Worm (Caenorhabditis elegans) whole organism, L4 larva: ENCODE measurements around the gene acdh-13.

ENCODE experiments used
- F10B5.3 ChIP-seq: sonication (generic microtip); optimal IDR thresholded peaks from 2 replicates; lab custom pipeline; 2016; ENCODE audit warnings: mild to moderate bottlenecking, missing genetic modification characterization, missing compliant biosample characterization
- F37D6.2 ChIP-seq: sonication (generic microtip); optimal IDR thresholded peaks from 2 replicates; lab custom pipeline; 2016; ENCODE audit warnings: mild to moderate bottlenecking, missing genetic modification characterization, missing compliant biosample characterization
- F49E8.2 ChIP-seq: sonication (generic microtip); optimal IDR thresholded peaks from 2 replicates; lab custom pipeline; 2016; ENCODE audit warnings: missing compliant biosample characterization, mild to moderate bottlenecking, missing genetic modification characterization, borderline replicate concordance
- T20F7.1 ChIP-seq: fragments of 200-800 bp; sonication (Bioruptor generic); optimal IDR thresholded peaks from 2 replicates; lab custom pipeline; 2018; ENCODE audit warnings: mild to moderate bottlenecking, missing genetic modification characterization, missing compliant biosample characterization
- Y105C5A.15 ChIP-seq: fragments of 200-800 bp; sonication (Bioruptor generic); IDR thresholded peaks from 2 replicates; pipeline ENCODE4 v1.3.6; 2022; ENCODE audit warnings: missing genetic modification characterization, missing compliant biosample characterization
- Y48G9A.11 ChIP-seq: fragments of 200-800 bp; sonication (Bioruptor generic); IDR thresholded peaks from 2 replicates; pipeline ENCODE4 v1.3.6; 2022; ENCODE audit warnings: missing genetic modification reagents, missing genetic modification characterization, missing compliant biosample characterization
- aha-1 ChIP-seq: fragments of 150-350 bp; peaks from one replicate; lab custom pipeline; 2014; ENCODE audit warnings: missing biosample characterization, missing genetic modification characterization
- ceh-20 ChIP-seq: fragments of 200-800 bp; sonication (Bioruptor generic); IDR thresholded peaks from 2 replicates; pipeline ENCODE4 v1.3.6; 2022; ENCODE audit warnings: missing genetic modification reagents, missing genetic modification characterization, missing compliant biosample characterization
- ceh-44 ChIP-seq: fragments of 200-800 bp; sonication (Bioruptor generic); IDR thresholded peaks from 2 replicates; pipeline ENCODE4 v1.3.6; 2022; ENCODE audit warnings: missing genetic modification reagents, missing genetic modification characterization, missing compliant biosample characterization
- daf-12 ChIP-seq: fragments of 150-350 bp; optimal IDR thresholded peaks from 2 replicates; lab custom pipeline; 2014; ENCODE audit warnings: missing biosample characterization, missing genetic modification reagents, missing genetic modification characterization
- daf-16 ChIP-seq, 3 experiments: sonication (generic microtip); optimal IDR thresholded peaks; 2 replicates each; lab custom pipeline; 2016 to 2017; ENCODE audit warnings: missing genetic modification characterization in 3 of 3, missing genetic modification reagents in 3 of 3, mild to moderate bottlenecking in 2 of 3, missing compliant biosample characterization in 2 of 3, missing biosample characterization in 1 of 3, moderate library complexity in 1 of 3
- dmd-6 ChIP-seq: fragments of 200-800 bp; sonication (Bioruptor generic); IDR thresholded peaks from 2 replicates; pipeline ENCODE4 v1.3.6; 2022; ENCODE audit warnings: missing genetic modification reagents, missing genetic modification characterization, missing compliant biosample characterization
- dve-1 ChIP-seq: sonication (generic microtip); optimal IDR thresholded peaks from 2 replicates; lab custom pipeline; 2017; ENCODE audit warnings: antibody characterized with exemption, mild to moderate bottlenecking, missing genetic modification characterization, missing compliant biosample characterization; ENCODE audit not compliant: insufficient read depth
- egl-27 ChIP-seq: sonication (generic microtip); optimal IDR thresholded peaks from 3 replicates; lab custom pipeline; 2017; ENCODE audit warnings: missing biosample characterization, missing genetic modification reagents, missing genetic modification characterization
- hif-1 ChIP-seq, 2 experiments: sonication (generic microtip); optimal IDR thresholded peaks; 2 replicates each; lab custom pipeline; 2016 to 2017; ENCODE audit warnings: missing compliant biosample characterization in 2 of 2, missing genetic modification characterization in 2 of 2, missing genetic modification reagents in 2 of 2, missing genotype in 2 of 2, mild to moderate bottlenecking in 1 of 2
- hlh-11 ChIP-seq: fragments of 200-800 bp; sonication (Bioruptor generic); optimal IDR thresholded peaks from 2 replicates; lab custom pipeline; 2018; ENCODE audit warnings: mild to moderate bottlenecking, missing genetic modification characterization, missing compliant biosample characterization
- hlh-30 ChIP-seq: sonication (generic microtip); optimal IDR thresholded peaks from 2 replicates; lab custom pipeline; 2017; ENCODE audit warnings: antibody characterized with exemption, mild to moderate bottlenecking, missing genetic modification characterization, missing compliant biosample characterization; ENCODE audit not compliant: insufficient read depth
- lim-7 ChIP-seq: fragments of 200-800 bp; sonication (Bioruptor generic); IDR thresholded peaks from 2 replicates; pipeline ENCODE4 v1.3.6; 2022; ENCODE audit warnings: missing genetic modification characterization, missing compliant biosample characterization
- lin-1 ChIP-seq: fragments of 200-800 bp; sonication (Bioruptor generic); IDR thresholded peaks from 2 replicates; pipeline ENCODE4 v1.3.6; 2022; ENCODE audit warnings: missing genetic modification reagents, missing genetic modification characterization, missing compliant biosample characterization
- lsy-2 ChIP-seq, 2 experiments: fragments of 150-350 bp in 1 of 2; sonication (generic microtip) in 1 of 2; optimal IDR thresholded peaks; 2 replicates each; lab custom pipeline; 2014 to 2017; ENCODE audit warnings: missing biosample characterization in 2 of 2, missing genetic modification characterization in 2 of 2
- madf-5 ChIP-seq, 2 experiments: fragments of 200-800 bp; sonication (Bioruptor generic); IDR thresholded peaks; 2 replicates each; pipeline ENCODE4 v1.3.6; 2022; ENCODE audit warnings: missing compliant biosample characterization in 2 of 2, missing genetic modification characterization in 2 of 2
- mdl-1 ChIP-seq, 2 experiments: fragments of 150-350 bp in 1 of 2; sonication (generic microtip) in 1 of 2; optimal IDR thresholded peaks; 2 replicates each; lab custom pipeline; 2014 to 2017; ENCODE audit warnings: missing biosample characterization in 2 of 2, missing genetic modification characterization in 2 of 2
- mdt-29 ChIP-seq: fragments of 200-800 bp; sonication (Bioruptor generic); IDR thresholded peaks from 2 replicates; pipeline ENCODE4 v1.3.6; 2022; ENCODE audit warnings: missing genetic modification reagents, missing genetic modification characterization, missing compliant biosample characterization
- mep-1 ChIP-seq: fragments of 150-350 bp; sonication (generic microtip); optimal IDR thresholded peaks from 3 replicates; lab custom pipeline; 2014; ENCODE audit warnings: missing biosample characterization, missing genetic modification characterization
- mxl-3 ChIP-seq: fragments of 200-800 bp; sonication (Bioruptor generic); optimal IDR thresholded peaks from 2 replicates; lab custom pipeline; 2018; ENCODE audit warnings: mild to moderate bottlenecking, missing genetic modification characterization, missing compliant biosample characterization
- nhr-111 ChIP-seq: fragments of 200-800 bp; sonication (Bioruptor generic); optimal IDR thresholded peaks from 2 replicates; lab custom pipeline; 2018; ENCODE audit warnings: mild to moderate bottlenecking, missing genetic modification characterization, missing compliant biosample characterization
- nhr-28 ChIP-seq: fragments of 150-350 bp; optimal IDR thresholded peaks from 2 replicates; lab custom pipeline; 2014; ENCODE audit warnings: missing biosample characterization, missing genetic modification characterization
- nhr-41 ChIP-seq: fragments of 200-800 bp; sonication (Bioruptor generic); IDR thresholded peaks from 2 replicates; pipeline ENCODE4 v1.3.6; 2022; ENCODE audit warnings: missing genetic modification reagents, missing genetic modification characterization, missing compliant biosample characterization
- nhr-48 ChIP-seq: sonication (generic microtip); optimal IDR thresholded peaks from 2 replicates; lab custom pipeline; 2016; ENCODE audit warnings: mild to moderate bottlenecking, missing genetic modification characterization, missing compliant biosample characterization
- php-3 ChIP-seq: fragments of 200-800 bp; sonication (Bioruptor generic); IDR thresholded peaks from 2 replicates; pipeline ENCODE4 v1.3.6; 2022; ENCODE audit warnings: missing genetic modification reagents, missing genetic modification characterization, missing compliant biosample characterization
- pqm-1 ChIP-seq: sonication (generic microtip); optimal IDR thresholded peaks from 2 replicates; lab custom pipeline; 2017; ENCODE audit warnings: missing biosample characterization, missing genetic modification characterization
- rbr-2 ChIP-seq: sonication (generic microtip); optimal IDR thresholded peaks from 2 replicates; lab custom pipeline; 2016; ENCODE audit warnings: missing genotype, missing genetic modification characterization, missing compliant biosample characterization
- skn-1 ChIP-seq: fragments of 150-350 bp; optimal IDR thresholded peaks from 2 replicates; lab custom pipeline; 2014; ENCODE audit warnings: missing biosample characterization, missing genetic modification characterization
- spr-3 ChIP-seq: fragments of 200-800 bp; sonication (Bioruptor generic); optimal IDR thresholded peaks from 2 replicates; lab custom pipeline; 2018; ENCODE audit warnings: mild to moderate bottlenecking, missing genetic modification characterization, missing compliant biosample characterization
- tra-1 ChIP-seq: fragments of 200-800 bp; sonication (Bioruptor generic); IDR thresholded peaks from 2 replicates; pipeline ENCODE4 v1.3.6; 2022; ENCODE audit warnings: missing genetic modification reagents, missing genetic modification characterization, missing compliant biosample characterization
- unc-62 ChIP-seq, 3 experiments: fragments of 150-350 bp in 1 of 3; sonication (generic microtip); optimal IDR thresholded peaks in 2 of 3; peaks in 1 of 3; 1 replicate in 1 of 3; 2 replicates in 2 of 3; lab custom pipeline; 2014 to 2017; ENCODE audit warnings: missing biosample characterization in 3 of 3, missing genetic modification characterization in 3 of 3, missing genetic modification reagents in 3 of 3, missing genotype in 1 of 3
- zag-1 ChIP-seq: fragments of 150-350 bp; optimal IDR thresholded peaks from 2 replicates; lab custom pipeline; 2014; ENCODE audit warnings: missing biosample characterization, missing genetic modification characterization
- zfp-2 ChIP-seq: sonication (generic microtip); optimal IDR thresholded peaks from 2 replicates; lab custom pipeline; 2016; ENCODE audit warnings: mild to moderate bottlenecking, missing genetic modification characterization, missing compliant biosample characterization
- zip-2 ChIP-seq: fragments of 150-350 bp; optimal IDR thresholded peaks from 2 replicates; lab custom pipeline; 2014; ENCODE audit warnings: missing biosample characterization, missing genetic modification characterization
- ztf-7 ChIP-seq: fragments of 150-350 bp; optimal IDR thresholded peaks from 2 replicates; lab custom pipeline; 2014; ENCODE audit warnings: missing biosample characterization, missing genetic modification characterization

acdh-13 gene

ce11 chrIV:8456899-8457298 is 41.7 kb downstream of the acdh-13 start, which contains the start of gene syx-4:
TSS of gene syx-4 (plus strand) at chrIV:8457280.
- TF ChIP-seq Y48G9A.11 (GFP tag; lab: Robert Waterston, UW): peak; percentile 97
- TF ChIP-seq zfp-2: no peak

ce11 chrIV:8454076-8454475 is 44.5 kb downstream of the acdh-13 start:
- peak; percentile 31 for TF ChIP-seq pqm-1 (tag; lab: Kevin White, UChicago)
- TF ChIP-seq nhr-48: no peak
- peak; percentile 53 for TF ChIP-seq php-3 (GFP tag; lab: Robert Waterston, UW)
- TF ChIP-seq daf-16 (GFP tag; optimal IDR thresholded peaks at IDR 0.05; lab: Kevin White, UChicago): no peak
- TF ChIP-seq daf-16 (tag; optimal IDR thresholded peaks at IDR 0.05; lab: Kevin White, UChicago): peak; percentile 33
- no peak for TF ChIP-seq ceh-44 (GFP tag; lab: Robert Waterston, UW)
- TF ChIP-seq nhr-41: no peak
- peak; percentile 32 for TF ChIP-seq aha-1 (tag; lab: Kevin White, UChicago)
- TF ChIP-seq mdl-1 (tag; optimal IDR thresholded peaks at IDR 0.05; lab: Kevin White, UChicago): no peak

ce11 chrIV:8453178-8453577 is 45.4 kb downstream of the acdh-13 start:
- peak; percentile 94 for TF ChIP-seq dmd-6 (GFP tag; lab: Robert Waterston, UW)
- TF ChIP-seq hlh-11: peak; percentile 80
- no peak for TF ChIP-seq F49E8.2
- peak in 1 of 2 experiments; percentile 81 for TF ChIP-seq hif-1 (tag; optimal IDR thresholded peaks at IDR 0.05; lab: Kevin White, UChicago)
- TF ChIP-seq php-3 (GFP tag; lab: Robert Waterston, UW): peak; percentile 74
- TF ChIP-seq unc-62 (GFP tag; optimal IDR thresholded peaks at IDR 0.05 in 1 of 2; lab: Kevin White, UChicago): peak in 1 of 2 experiments; percentile 48
- no peak for TF ChIP-seq unc-62 (tag; optimal IDR thresholded peaks at IDR 0.05; lab: Kevin White, UChicago)
- no peak for TF ChIP-seq zip-2 (tag; lab: Kevin White, UChicago)
- no peak for TF ChIP-seq Y105C5A.15 (GFP tag; lab: Robert Waterston, UW)
- peak; percentile 74 for TF ChIP-seq aha-1 (tag; lab: Kevin White, UChicago)
- peak; percentile 8 for TF ChIP-seq mxl-3
- peak; percentile 15 for TF ChIP-seq mep-1 (tag; lab: Kevin White, UChicago)
- 0 out of 2 replicates have a peak, but pooled peaks have one; percentile 41 for TF ChIP-seq tra-1 (GFP tag; lab: Robert Waterston, UW)
- TF ChIP-seq hlh-30 (tag; lab: Kevin White, UChicago): peak; percentile 42
- no peak for TF ChIP-seq F10B5.3
- no peak for TF ChIP-seq daf-16 (GFP tag; optimal IDR thresholded peaks at IDR 0.05; lab: Kevin White, UChicago)
- peak; percentile 53 for TF ChIP-seq daf-16 (tag; optimal IDR thresholded peaks at IDR 0.05; lab: Kevin White, UChicago)
- TF ChIP-seq pqm-1 (tag; lab: Kevin White, UChicago): peak; percentile 66
- TF ChIP-seq madf-5 (GFP tag; IDR thresholded peaks at IDR 0.05; lab: Robert Waterston, UW): no peak
- TF ChIP-seq Y48G9A.11 (GFP tag; lab: Robert Waterston, UW): no peak
- peak; percentile 47 for TF ChIP-seq ztf-7 (tag; lab: Kevin White, UChicago)
- peak; percentile 88 for TF ChIP-seq dve-1
- TF ChIP-seq lim-7: peak; percentile 9; the same call in 1 of the 2 replicates
- TF ChIP-seq lsy-2 (tag; optimal IDR thresholded peaks at IDR 0.05; lab: Kevin White, UChicago): peak in 1 of 2 experiments; percentile 26
- TF ChIP-seq nhr-28 (tag; lab: Kevin White, UChicago): peak; percentile 54
- no peak for TF ChIP-seq ceh-20
- no peak for TF ChIP-seq zag-1 (tag; lab: Kevin White, UChicago)
- no peak for TF ChIP-seq F37D6.2 (tag; lab: Kevin White, UChicago)
- peak in 1 of 2 experiments; percentile 37 for TF ChIP-seq mdl-1 (tag; optimal IDR thresholded peaks at IDR 0.05; lab: Kevin White, UChicago)
- TF ChIP-seq nhr-48: peak; percentile 12
- TF ChIP-seq, all 104 proteins: peak for 19

- TF ChIP-seq nhr-41: no peak
- no peak for TF ChIP-seq skn-1
- TF ChIP-seq pqm-1 (tag; lab: Kevin White, UChicago): peak; percentile 58
- TF ChIP-seq dve-1: peak; percentile 38
- TF ChIP-seq mxl-3: peak; percentile 64
- peak; percentile 55 for TF ChIP-seq hlh-11
- TF ChIP-seq rbr-2 (tag; lab: Kevin White, UChicago): no peak
- no peak for TF ChIP-seq daf-12
- TF ChIP-seq F37D6.2 (tag; lab: Kevin White, UChicago): no peak
- peak; percentile 49 for TF ChIP-seq aha-1 (tag; lab: Kevin White, UChicago)
- peak; percentile 68 for TF ChIP-seq dmd-6 (GFP tag; lab: Robert Waterston, UW)
- no peak for TF ChIP-seq egl-27
- no peak for TF ChIP-seq zip-2 (tag; lab: Kevin White, UChicago)
- TF ChIP-seq nhr-111 (GFP tag; lab: Kevin White, UChicago): no peak
- TF ChIP-seq mdt-29 (GFP tag; lab: Robert Waterston, UW): no peak
- TF ChIP-seq ztf-7 (tag; lab: Kevin White, UChicago): no peak
- TF ChIP-seq lin-1 (GFP tag; lab: Robert Waterston, UW): no peak
- no peak for TF ChIP-seq T20F7.1 (GFP tag; lab: Kevin White, UChicago)
- TF ChIP-seq spr-3 (GFP tag; lab: Kevin White, UChicago): no peak
Measured at ce11 chrIV:8451709-8452248, 46.8 kb downstream of the acdh-13 start, which contains the start of gene eppl-1. TSS of gene eppl-1 (minus strand) at chrIV:8451759.
